Fruit fly (Drosophila melanogaster): Measurements from ENCODE around the gene CG14324.
A peak's percentile ranks its signal among the peaks of the same experiment; 100 is the strongest.

CG14324 gene

DNA sequence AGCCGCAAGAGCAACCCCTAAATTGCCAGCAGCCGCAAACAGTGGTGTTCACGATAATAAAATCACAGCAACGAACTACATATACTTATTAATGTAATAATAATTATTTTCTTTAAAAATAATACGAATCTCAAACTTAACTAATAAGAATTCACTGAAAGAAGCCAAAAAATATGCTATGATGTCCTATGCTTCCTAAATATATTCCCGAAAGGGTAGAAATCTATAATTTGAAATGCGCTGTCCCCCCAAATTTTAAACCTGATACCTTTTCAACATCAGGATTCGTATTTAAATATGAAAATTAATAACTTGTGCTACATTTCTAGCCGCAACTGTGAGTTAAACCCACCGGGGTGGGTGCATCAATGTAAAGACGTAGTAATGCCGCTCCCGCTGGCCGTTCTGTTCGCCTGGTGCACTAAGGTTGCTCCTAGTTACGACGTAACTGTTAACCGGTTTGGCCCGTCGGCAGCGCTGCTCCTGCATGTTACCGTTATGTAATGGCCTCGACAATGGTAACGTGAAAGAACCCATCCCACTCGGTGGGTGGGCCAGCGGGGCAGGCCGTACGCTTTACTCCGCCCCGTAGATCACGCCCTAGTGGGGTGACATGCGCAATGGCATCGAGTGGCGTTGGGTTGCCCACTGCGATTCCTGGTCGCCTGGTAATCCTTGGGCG, 14.3 kb downstream of the CG14324 start (continued):
- TF ChIP-seq trem (tag; optimal IDR thresholded peaks at IDR 0.05), result peak; percentile 82
- no peak for TF ChIP-seq gfzf (GFP tag; optimal IDR thresholded peaks at IDR 0.05)
- TF ChIP-seq CG14710 (tag; optimal IDR thresholded peaks at IDR 0.05), result peak; percentile 90
- TF ChIP-seq ac (GFP tag; optimal IDR thresholded peaks at IDR 0.05), result peak; percentile 88
- TF ChIP-seq CG10654 (GFP tag; optimal IDR thresholded peaks at IDR 0.05), result peak; percentile 59
- no peak for TF ChIP-seq CG3163 (GFP tag; optimal IDR thresholded peaks at IDR 0.05)
- peak; percentile 78 for TF ChIP-seq Usf (GFP tag; optimal IDR thresholded peaks at IDR 0.05)
- TF ChIP-seq CG8924 (tag; optimal IDR thresholded peaks at IDR 0.05), result peak; percentile 94
- no peak for TF ChIP-seq yki (optimal IDR thresholded peaks at IDR 0.05)
- TF ChIP-seq Asciz (GFP tag; optimal IDR thresholded peaks at IDR 0.05), result peak; percentile 80
- TF ChIP-seq ash1 (GFP tag; optimal IDR thresholded peaks at IDR 0.05), result no peak
- no peak for TF ChIP-seq Gsc (GFP tag; IDR thresholded peaks at IDR 0.05)
- TF ChIP-seq az2 (GFP tag; optimal IDR thresholded peaks at IDR 0.05), result peak; percentile 79
- TF ChIP-seq CG7786 (GFP tag; optimal IDR thresholded peaks at IDR 0.05), result peak; percentile 2
- peak; percentile 90 for TF ChIP-seq Fer1 (GFP tag; optimal IDR thresholded peaks at IDR 0.05)
- TF ChIP-seq ATbp (GFP tag; optimal IDR thresholded peaks at IDR 0.05), result peak; percentile 79
- TF ChIP-seq Opbp (GFP tag; IDR thresholded peaks at IDR 0.05; ENCODE audit: partially characterized antibody), result peak; percentile 46; the same call in 1 of the 3 replicates
- peak; percentile 16 for TF ChIP-seq CG34376 (GFP tag; optimal IDR thresholded peaks at IDR 0.05)
- peak; percentile 62; the same call in 2 of the 3 replicates for TF ChIP-seq CG34224 (GFP tag; IDR thresholded peaks at IDR 0.05; ENCODE audit: partially characterized antibody)
- TF ChIP-seq chm (GFP tag; IDR thresholded peaks at IDR 0.05), result no peak
- peak; percentile 11 for TF ChIP-seq CG13624 (GFP tag; optimal IDR thresholded peaks at IDR 0.05)
- TF ChIP-seq knrl (GFP tag; IDR thresholded peaks at IDR 0.05; ENCODE audit: partially characterized antibody), result no peak
- no peak for TF ChIP-seq en (GFP tag; optimal IDR thresholded peaks at IDR 0.05)
- no peak for TF ChIP-seq CG1832 (GFP tag; optimal IDR thresholded peaks at IDR 0.05)
- peak; percentile 5 for TF ChIP-seq D (optimal IDR thresholded peaks at IDR 0.05)
- peak; percentile 84 for TF ChIP-seq D (GFP tag; optimal IDR thresholded peaks at IDR 0.05)
- TF ChIP-seq CG18764 (GFP tag; optimal IDR thresholded peaks at IDR 0.05), result peak; percentile 43
- peak; percentile 22; the same call in 1 of the 2 replicates for TF ChIP-seq CG14667 (GFP tag; IDR thresholded peaks at IDR 0.05)
- TF ChIP-seq CG15073 (GFP tag; optimal IDR thresholded peaks at IDR 0.05), result peak; percentile 45
- TF ChIP-seq CG15011 (GFP tag; optimal IDR thresholded peaks at IDR 0.05), result peak; percentile 71
- TF ChIP-seq CG15269 (tag; optimal IDR thresholded peaks at IDR 0.05), result peak; percentile 86
- TF ChIP-seq CG8281 (tag; optimal IDR thresholded peaks at IDR 0.05), result peak; percentile 69
- peak; percentile 70 for TF ChIP-seq CG11723 (GFP tag; optimal IDR thresholded peaks at IDR 0.05)
- TF ChIP-seq dati (GFP tag; IDR thresholded peaks at IDR 0.05), result no peak
- TF ChIP-seq Xbp1 (GFP tag; optimal IDR thresholded peaks at IDR 0.05), result peak; percentile 78
- no peak for TF ChIP-seq sr (GFP tag; IDR thresholded peaks at IDR 0.05)
- TF ChIP-seq CG4730 (GFP tag; IDR thresholded peaks at IDR 0.05), result 0 out of 2 replicates have a peak, but pooled peaks have one; percentile 34
- TF ChIP-seq CG11504 (tag; optimal IDR thresholded peaks at IDR 0.05), result peak; percentile 91
- TF ChIP-seq CG10959 (GFP tag; IDR thresholded peaks at IDR 0.05), result peak; percentile 64; the same call in 1 of the 2 replicates
- TF ChIP-seq CG31224 (GFP tag; IDR thresholded peaks at IDR 0.05), result peak; percentile 98
- peak; percentile 70 for TF ChIP-seq CG8290 (GFP tag; optimal IDR thresholded peaks at IDR 0.05)
- peak in 1 of 2 experiments; percentile 53 for TF ChIP-seq CG8290 (tag; optimal IDR thresholded peaks at IDR 0.05)
- no peak for TF ChIP-seq BEAF-32 (GFP tag; optimal IDR thresholded peaks at IDR 0.05)
- no peak for TF ChIP-seq Dfd (GFP tag; optimal IDR thresholded peaks at IDR 0.05)
- TF ChIP-seq corto (GFP tag; optimal IDR thresholded peaks at IDR 0.05), result no peak
- peak; percentile 26; the same call in 1 of the 3 replicates for TF ChIP-seq B-H1 (GFP tag; IDR thresholded peaks at IDR 0.05)
- TF ChIP-seq CG14860 (GFP tag; IDR thresholded peaks at IDR 0.05; ENCODE audit: partially characterized antibody), result 0 out of 3 replicates have a peak, but pooled peaks have one; percentile 30
- TF ChIP-seq CG17612 (GFP tag; IDR thresholded peaks at IDR 0.05), result peak; percentile 47
- peak; percentile 7 for TF ChIP-seq CG7928 (GFP tag; optimal IDR thresholded peaks at IDR 0.05)
- peak; percentile 87 for TF ChIP-seq dmrt99B (tag; optimal IDR thresholded peaks at IDR 0.05)

All from whole organism, embryonic.